Worm (Caenorhabditis elegans) whole organism, L1 larva: Measurements from ENCODE around the gene eri-3.

Experiments used
- ama-1 ChIP-seq: fragments of 150-350 bp; optimal IDR thresholded peaks from 2 replicates; lab custom pipeline; 2014
- egl-13 ChIP-seq: sonication (generic microtip); optimal IDR thresholded peaks from 2 replicates; lab custom pipeline; 2016; ENCODE audit warnings: missing genotype, missing genetic modification reagents, missing genetic modification characterization, missing compliant biosample characterization
- mdl-1 ChIP-seq, 2 experiments: fragments of 150-350 bp; optimal IDR thresholded peaks; 2 replicates each; lab custom pipeline; 2014 to 2017; ENCODE audit warnings: missing biosample characterization in 2 of 2, missing genetic modification characterization in 2 of 2, inconsistent platforms in 1 of 2
- mep-1 ChIP-seq: fragments of 150-350 bp; optimal IDR thresholded peaks from 2 replicates; lab custom pipeline; 2014; ENCODE audit warnings: missing biosample characterization, missing genetic modification characterization
- nhr-28 ChIP-seq: fragments of 150-350 bp; optimal IDR thresholded peaks from 2 replicates; lab custom pipeline; 2014; ENCODE audit warnings: missing biosample characterization, missing genetic modification characterization
- ztf-4 ChIP-seq: fragments of 150-350 bp; optimal IDR thresholded peaks from 2 replicates; lab custom pipeline; 2014; ENCODE audit warnings: missing biosample characterization, missing genetic modification characterization

- TF ChIP-seq ztf-4 (tag; lab: Kevin White, UChicago) (no peak), ama-1 (lab: Kevin White, UChicago) (no peak), egl-13 (tag; lab: Kevin White, UChicago) (no peak), mdl-1 (tag; optimal IDR thresholded peaks at IDR 0.05; lab: Kevin White, UChicago) (no peak), nhr-28 (tag; lab: Kevin White, UChicago) (no peak), mep-1 (tag; lab: Kevin White, UChicago) (no peak)
Measured at ce11 chrII:1133295-1133694, 10.0 kb downstream of the eri-3 start.
